Worm (Caenorhabditis elegans) whole organism, early embryonic: Measurements from ENCODE around the gene Y49F6B.2.

Experiments
- B0310.2 ChIP-seq: sonication (generic microtip); optimal IDR thresholded peaks from 2 replicates; lab custom pipeline; 2016; ENCODE audit warnings: mild to moderate bottlenecking, missing genetic modification characterization, missing compliant biosample characterization
- F13C5.2 ChIP-seq: sonication (generic microtip); optimal IDR thresholded peaks from 2 replicates; lab custom pipeline; 2017; ENCODE audit warnings: mild to moderate bottlenecking, missing genetic modification characterization, inconsistent platforms, missing compliant biosample characterization
- aly-1 ChIP-seq: sonication (generic microtip); optimal IDR thresholded peaks from 2 replicates; lab custom pipeline; 2016; ENCODE audit warnings: missing genetic modification characterization, missing compliant biosample characterization
- ama-1 ChIP-seq: fragments of 150-350 bp; optimal IDR thresholded peaks from 2 replicates; lab custom pipeline; 2014
- ceh-13 ChIP-seq: fragments of 200-800 bp; sonication (Bioruptor generic); optimal IDR thresholded peaks from 2 replicates; lab custom pipeline; 2018; ENCODE audit warnings: mild to moderate bottlenecking, missing genetic modification characterization, missing compliant biosample characterization
- ceh-36 ChIP-seq: sonication (generic microtip); optimal IDR thresholded peaks from 2 replicates; lab custom pipeline; 2016; ENCODE audit warnings: missing genetic modification characterization, inconsistent platforms, missing compliant biosample characterization
- ets-7 ChIP-seq: sonication (generic microtip); optimal IDR thresholded peaks from 2 replicates; lab custom pipeline; 2016; ENCODE audit warnings: missing genotype, missing genetic modification characterization, missing compliant biosample characterization
- flt-1 ChIP-seq: fragments of 200-800 bp; sonication (Bioruptor generic); IDR thresholded peaks from 2 replicates; pipeline ENCODE4 v1.3.6; 2022; ENCODE audit warnings: missing genetic modification characterization, missing compliant biosample characterization
- hmbx-1 ChIP-seq: sonication (generic microtip); optimal IDR thresholded peaks from 2 replicates; lab custom pipeline; 2016; ENCODE audit warnings: mild to moderate bottlenecking, missing genetic modification characterization, missing compliant biosample characterization
- hmg-4 ChIP-seq: fragments of 200-800 bp; sonication (Bioruptor generic); optimal IDR thresholded peaks from 2 replicates; lab custom pipeline; 2018; ENCODE audit warnings: mild to moderate bottlenecking, missing genetic modification characterization, missing compliant biosample characterization
- hnd-1 ChIP-seq: sonication (generic microtip); optimal IDR thresholded peaks from 2 replicates; lab custom pipeline; 2016; ENCODE audit warnings: missing genetic modification characterization, missing compliant biosample characterization
- pes-1 ChIP-seq: fragments of 200-800 bp; sonication (Bioruptor generic); IDR thresholded peaks from 2 replicates; pipeline ENCODE4 v1.3.6; 2022; ENCODE audit warnings: missing genetic modification reagents, missing genetic modification characterization, missing compliant biosample characterization
- scrt-1 ChIP-seq: fragments of 200-800 bp; sonication (Bioruptor generic); IDR thresholded peaks from 2 replicates; pipeline ENCODE4 v1.3.6; 2022; ENCODE audit warnings: missing genetic modification characterization, missing compliant biosample characterization
- sea-1 ChIP-seq: fragments of 200-800 bp; sonication (Bioruptor generic); conservative IDR thresholded peaks from 2 replicates; pipeline ENCODE4 v1.3.6; 2022; ENCODE audit warnings: missing genetic modification characterization, missing compliant biosample characterization
- tbx-11 ChIP-seq: fragments of 200-800 bp; sonication (Bioruptor generic); IDR thresholded peaks from 2 replicates; pipeline ENCODE4 v1.3.6; 2022; ENCODE audit warnings: missing genetic modification characterization, missing compliant biosample characterization
- tbx-37 ChIP-seq: fragments of 200-800 bp; sonication (Bioruptor generic); conservative IDR thresholded peaks from 2 replicates; pipeline ENCODE4 v1.3.6; 2022; ENCODE audit warnings: missing genetic modification reagents, missing genetic modification characterization, missing compliant biosample characterization
- tra-4 ChIP-seq: sonication (generic microtip); optimal IDR thresholded peaks from 2 replicates; lab custom pipeline; 2017; ENCODE audit warnings: missing genetic modification characterization, missing compliant biosample characterization

Gene Y49F6B.2

ce11 chrII:3512240-3512639, 9.5 kb downstream of the Y49F6B.2 start, which contains the start of gene Y49F6B.19:
TSS of gene Y49F6B.19 (minus strand) at chrII:3512340.
- TF ChIP-seq B0310.2 (tag; lab: Kevin White, UChicago) = no peak
- TF ChIP-seq tbx-11 (GFP tag; lab: Robert Waterston, UW) = no peak
- no peak for TF ChIP-seq hnd-1 (tag; lab: Kevin White, UChicago)
- no peak for TF ChIP-seq ama-1 (lab: Kevin White, UChicago)
- no peak for TF ChIP-seq pes-1 (GFP tag; lab: Robert Waterston, UW)

ce11 chrII:3514631-3515030, 11.9 kb downstream of the Y49F6B.2 start, which contains the start of gene srz-5:
TSS of gene srz-5 (minus strand) at chrII:3514731.
- TF ChIP-seq scrt-1 (GFP tag; lab: Robert Waterston, UW) = no peak
- TF ChIP-seq ama-1 (lab: Kevin White, UChicago) = no peak
- TF ChIP-seq flt-1 = no peak
- TF ChIP-seq hmbx-1 (tag; lab: Kevin White, UChicago) = no peak
- no peak for TF ChIP-seq tbx-37
- no peak for TF ChIP-seq pes-1 (GFP tag; lab: Robert Waterston, UW)
- TF ChIP-seq tbx-11 (GFP tag; lab: Robert Waterston, UW) = no peak
- TF ChIP-seq ceh-13 = no peak
- TF ChIP-seq tra-4 = no peak
- no peak for TF ChIP-seq aly-1 (tag; lab: Kevin White, UChicago)
- TF ChIP-seq ets-7 = no peak
- no peak for TF ChIP-seq B0310.2 (tag; lab: Kevin White, UChicago)
- no peak for TF ChIP-seq ceh-36 (tag; lab: Kevin White, UChicago)
- TF ChIP-seq hmg-4 (GFP tag; lab: Kevin White, UChicago) = no peak
- no peak for TF ChIP-seq F13C5.2 (tag; lab: Kevin White, UChicago)
- no peak for TF ChIP-seq sea-1 (GFP tag; lab: Robert Waterston, UW)

- TF ChIP-seq sea-1 (GFP tag; lab: Robert Waterston, UW) (no peak), ceh-36 (tag; lab: Kevin White, UChicago) (no peak), ets-7 (no peak), ceh-13 (no peak), F13C5.2 (tag; lab: Kevin White, UChicago) (no peak), ama-1 (lab: Kevin White, UChicago) (no peak)
Observed at ce11 chrII:3515384-3516053, 12.8 kb downstream of the Y49F6B.2 start, which contains the start of the genes Y49F6B.14 and clec-125. TSS of gene Y49F6B.14 (minus strand) at chrII:3515484. TSS of gene clec-125 (plus strand) at chrII:3516003.

- no peak for TF ChIP-seq tbx-37
- TF ChIP-seq tbx-11 (GFP tag; lab: Robert Waterston, UW) = no peak
- TF ChIP-seq scrt-1 (GFP tag; lab: Robert Waterston, UW) = no peak
- no peak for TF ChIP-seq ets-7
- no peak for TF ChIP-seq hmbx-1 (tag; lab: Kevin White, UChicago)
- TF ChIP-seq sea-1 (GFP tag; lab: Robert Waterston, UW) = no peak
- no peak for TF ChIP-seq hmg-4 (GFP tag; lab: Kevin White, UChicago)
- TF ChIP-seq ceh-36 (tag; lab: Kevin White, UChicago) = no peak
- no peak for TF ChIP-seq hnd-1 (tag; lab: Kevin White, UChicago)
- TF ChIP-seq F13C5.2 (tag; lab: Kevin White, UChicago) = no peak
- TF ChIP-seq ama-1 (lab: Kevin White, UChicago) = no peak
- TF ChIP-seq B0310.2 (tag; lab: Kevin White, UChicago) = no peak
- TF ChIP-seq aly-1 (tag; lab: Kevin White, UChicago) = no peak
- no peak for TF ChIP-seq tra-4
- no peak for TF ChIP-seq pes-1 (GFP tag; lab: Robert Waterston, UW)
- TF ChIP-seq flt-1 = no peak
- TF ChIP-seq ceh-13 = no peak
Observed at ce11 chrII:3516175-3516574, 13.4 kb downstream of the Y49F6B.2 start.

- peak; percentile 52 for TF ChIP-seq hmbx-1 (tag; lab: Kevin White, UChicago)
- TF ChIP-seq hnd-1 (tag; lab: Kevin White, UChicago) = peak; percentile 62
- peak; percentile 93 for TF ChIP-seq hmg-4 (GFP tag; lab: Kevin White, UChicago)
- TF ChIP-seq tra-4 = peak; percentile 70
- TF ChIP-seq ama-1 (lab: Kevin White, UChicago) = no peak
- peak; percentile 78; the same call in 1 of the 2 replicates for TF ChIP-seq tbx-11 (GFP tag; lab: Robert Waterston, UW)
- peak; percentile 85 for TF ChIP-seq tbx-37
- peak; percentile 87 for TF ChIP-seq flt-1
- TF ChIP-seq sea-1 (GFP tag; lab: Robert Waterston, UW) = peak; percentile 86
- TF ChIP-seq ceh-13 = peak; percentile 77
- TF ChIP-seq aly-1 (tag; lab: Kevin White, UChicago) = peak; percentile 84
- peak; percentile 90 for TF ChIP-seq pes-1 (GFP tag; lab: Robert Waterston, UW)
- peak; percentile 81 for TF ChIP-seq F13C5.2 (tag; lab: Kevin White, UChicago)
- TF ChIP-seq scrt-1 (GFP tag; lab: Robert Waterston, UW) = peak; percentile 89
- TF ChIP-seq B0310.2 (tag; lab: Kevin White, UChicago) = peak; percentile 74
- peak; percentile 76 for TF ChIP-seq ets-7
- TF ChIP-seq ceh-36 (tag; lab: Kevin White, UChicago) = peak; percentile 94
Observed at ce11 chrII:3518961-3519544, 16.3 kb downstream of the Y49F6B.2 start, which contains the start of gene clec-126. TSS of gene clec-126 (plus strand) at chrII:3519494.

- TF ChIP-seq tra-4 = peak; percentile 30
- peak; percentile 91 for TF ChIP-seq sea-1 (GFP tag; lab: Robert Waterston, UW)
- peak; percentile 82 for TF ChIP-seq hmg-4 (GFP tag; lab: Kevin White, UChicago)
- peak; percentile 92 for TF ChIP-seq tbx-11 (GFP tag; lab: Robert Waterston, UW)
- peak; percentile 28 for TF ChIP-seq B0310.2 (tag; lab: Kevin White, UChicago)
- peak; percentile 93 for TF ChIP-seq tbx-37
- TF ChIP-seq ets-7 = peak; percentile 58
- TF ChIP-seq flt-1 = peak; percentile 91
- peak; percentile 95 for TF ChIP-seq pes-1 (GFP tag; lab: Robert Waterston, UW)
- TF ChIP-seq ceh-36 (tag; lab: Kevin White, UChicago) = peak; percentile 83
- TF ChIP-seq ama-1 (lab: Kevin White, UChicago) = no peak
- peak; percentile 59 for TF ChIP-seq F13C5.2 (tag; lab: Kevin White, UChicago)
- peak; percentile 72 for TF ChIP-seq hnd-1 (tag; lab: Kevin White, UChicago)
- peak; percentile 75 for TF ChIP-seq aly-1 (tag; lab: Kevin White, UChicago)
- TF ChIP-seq scrt-1 (GFP tag; lab: Robert Waterston, UW) = peak; percentile 96
- peak; percentile 57 for TF ChIP-seq hmbx-1 (tag; lab: Kevin White, UChicago)
- peak; percentile 70 for TF ChIP-seq ceh-13
Observed at ce11 chrII:3520988-3521850, 18.5 kb downstream of the Y49F6B.2 start, which contains the start of gene W09G10.9. TSS of gene W09G10.9 (plus strand) at chrII:3521800.
